Worm (Caenorhabditis elegans) whole organism, L2 larva: ENCODE results near the gene scl-12.

Experiments used
- C34F6.9 ChIP-seq: fragments of 150-350 bp; optimal IDR thresholded peaks from 2 replicates; lab custom pipeline; 2014; ENCODE audit warnings: missing biosample characterization, missing genetic modification characterization
- ZK546.5 ChIP-seq: sonication (generic microtip); optimal IDR thresholded peaks from 2 replicates; lab custom pipeline; 2017; ENCODE audit warnings: missing biosample characterization, missing genetic modification characterization
- alr-1 ChIP-seq: fragments of 150-350 bp; optimal IDR thresholded peaks from 2 replicates; lab custom pipeline; 2014; ENCODE audit warnings: missing biosample characterization, missing genetic modification characterization
- aly-2 ChIP-seq: fragments of 150-350 bp; optimal IDR thresholded peaks from 2 replicates; lab custom pipeline; 2014; ENCODE audit warnings: missing biosample characterization, missing genetic modification characterization
- blmp-1 ChIP-seq: sonication (generic microtip); optimal IDR thresholded peaks from 2 replicates; lab custom pipeline; 2017; ENCODE audit warnings: missing genetic modification characterization, mild to moderate bottlenecking, missing compliant biosample characterization, antibody characterized with exemption, moderate library complexity; ENCODE audit not compliant: insufficient read depth
- crh-2 ChIP-seq: sonication (generic microtip); optimal IDR thresholded peaks from 2 replicates; lab custom pipeline; 2017; ENCODE audit warnings: missing biosample characterization, missing genetic modification characterization
- dmd-4 ChIP-seq: sonication (generic microtip); optimal IDR thresholded peaks from 2 replicates; lab custom pipeline; 2017; ENCODE audit warnings: missing biosample characterization, missing genetic modification characterization
- egl-27 ChIP-seq: sonication (generic microtip); optimal IDR thresholded peaks from 3 replicates; lab custom pipeline; 2017; ENCODE audit warnings: missing biosample characterization, missing genetic modification reagents, missing genetic modification characterization
- elt-1 ChIP-seq: fragments of 150-350 bp; optimal IDR thresholded peaks from 2 replicates; lab custom pipeline; 2014; ENCODE audit warnings: missing biosample characterization, missing genetic modification characterization
- elt-3 ChIP-seq: sonication (generic microtip); optimal IDR thresholded peaks from 2 replicates; lab custom pipeline; 2017; ENCODE audit warnings: missing biosample characterization, missing genetic modification characterization
- fos-1 ChIP-seq: fragments of 150-350 bp; optimal IDR thresholded peaks from 2 replicates; lab custom pipeline; 2014; ENCODE audit warnings: missing biosample characterization, missing genetic modification characterization
- gmeb-1 ChIP-seq: fragments of 150-350 bp; optimal IDR thresholded peaks from 2 replicates; lab custom pipeline; 2014; ENCODE audit warnings: missing biosample characterization, missing genetic modification characterization
- mab-5 ChIP-seq: fragments of 150-350 bp; optimal IDR thresholded peaks from 2 replicates; lab custom pipeline; 2014; ENCODE audit warnings: missing biosample characterization, missing genetic modification characterization
- mbf-1 ChIP-seq: sonication (generic microtip); optimal IDR thresholded peaks from 2 replicates; lab custom pipeline; 2017; ENCODE audit warnings: missing biosample characterization, missing genetic modification characterization
- nhr-10 ChIP-seq: sonication (generic microtip); optimal IDR thresholded peaks from 2 replicates; lab custom pipeline; 2017; ENCODE audit warnings: missing biosample characterization, missing genetic modification characterization
- nhr-11 ChIP-seq: fragments of 150-350 bp; optimal IDR thresholded peaks from 2 replicates; lab custom pipeline; 2014; ENCODE audit warnings: missing biosample characterization, missing genetic modification characterization
- nhr-129 ChIP-seq: fragments of 150-350 bp; optimal IDR thresholded peaks from 2 replicates; lab custom pipeline; 2014; ENCODE audit warnings: missing biosample characterization, missing genetic modification characterization
- nhr-23 ChIP-seq: fragments of 150-350 bp; optimal IDR thresholded peaks from 2 replicates; lab custom pipeline; 2014; ENCODE audit warnings: missing biosample characterization, missing genetic modification reagents, missing genetic modification characterization
- nhr-25 ChIP-seq: fragments of 150-350 bp; sonication (generic microtip); optimal IDR thresholded peaks from 3 replicates; lab custom pipeline; 2014; ENCODE audit warnings: missing biosample characterization, missing genetic modification characterization
- nhr-6 ChIP-seq: fragments of 150-350 bp; optimal IDR thresholded peaks from 2 replicates; lab custom pipeline; 2014; ENCODE audit warnings: missing biosample characterization, missing genetic modification characterization
- nhr-77 ChIP-seq: fragments of 150-350 bp; optimal IDR thresholded peaks from 2 replicates; lab custom pipeline; 2014; ENCODE audit warnings: missing biosample characterization, missing genetic modification characterization
- sem-4 ChIP-seq: fragments of 150-350 bp; optimal IDR thresholded peaks from 2 replicates; lab custom pipeline; 2014; ENCODE audit warnings: missing biosample characterization, missing genetic modification reagents, missing genetic modification characterization
- skn-1 ChIP-seq: sonication (generic microtip); optimal IDR thresholded peaks from 2 replicates; lab custom pipeline; 2017; ENCODE audit warnings: missing biosample characterization, missing genetic modification characterization
- sma-9 ChIP-seq, 2 experiments: fragments of 150-350 bp in 1 of 2; sonication (generic microtip) in 1 of 2; optimal IDR thresholded peaks; 2 replicates each; lab custom pipeline; 2014 to 2016; ENCODE audit warnings: missing genetic modification characterization in 2 of 2, mild to moderate bottlenecking in 1 of 2, missing biosample characterization in 1 of 2, missing compliant biosample characterization in 1 of 2, missing genetic modification reagents in 1 of 2, moderate library complexity in 1 of 2
- snpc-4 ChIP-seq: fragments of 150-350 bp; optimal IDR thresholded peaks from 2 replicates; lab custom pipeline; 2014; ENCODE audit warnings: missing biosample characterization, missing genetic modification characterization
- unc-55 ChIP-seq: fragments of 150-350 bp; sonication (generic microtip); optimal IDR thresholded peaks from 3 replicates; lab custom pipeline; 2014; ENCODE audit warnings: missing biosample characterization, missing genetic modification reagents, missing genetic modification characterization
- unc-62 ChIP-seq: fragments of 150-350 bp; optimal IDR thresholded peaks from 2 replicates; lab custom pipeline; 2014; ENCODE audit warnings: missing biosample characterization, missing genetic modification reagents, missing genetic modification characterization
- ztf-11 ChIP-seq: sonication (generic microtip); optimal IDR thresholded peaks from 2 replicates; lab custom pipeline; 2017; ENCODE audit warnings: missing biosample characterization, missing genetic modification characterization

scl-12 gene

ce11 chrV:3776086-3776589 is 36.3 kb upstream of the scl-12 start, which contains the start of gene cysl-3:
TSS of gene cysl-3 (minus strand) at chrV:3776136.
- TF ChIP-seq mbf-1 (tag; lab: Kevin White, UChicago): no peak
- no peak for TF ChIP-seq snpc-4 (tag; lab: Kevin White, UChicago)
- TF ChIP-seq elt-3: no peak

ce11 chrV:3776946-3777345 is 35.4 kb upstream of the scl-12 start:
- TF ChIP-seq nhr-129 (peak; percentile 16), skn-1 (tag; lab: Kevin White, UChicago) (no peak), gmeb-1 (tag; lab: Kevin White, UChicago) (peak; percentile 49), dmd-4 (tag; lab: Kevin White, UChicago) (no peak), fos-1 (peak; percentile 61), ZK546.5 (tag; lab: Kevin White, UChicago) (no peak), sma-9 (GFP tag; optimal IDR thresholded peaks at IDR 0.05; lab: Kevin White, UChicago) (peak; percentile 31), sma-9 (tag; optimal IDR thresholded peaks at IDR 0.05; lab: Kevin White, UChicago) (no peak)

ce11 chrV:3784167-3784734 is 28.1 kb upstream of the scl-12 start, which contains the start of gene R08F11.1:
TSS of gene R08F11.1 (minus strand) at chrV:3784217.
- no peak for TF ChIP-seq egl-27
- TF ChIP-seq gmeb-1 (tag; lab: Kevin White, UChicago): peak; percentile 15
- TF ChIP-seq fos-1: peak; percentile 26

DNA sequence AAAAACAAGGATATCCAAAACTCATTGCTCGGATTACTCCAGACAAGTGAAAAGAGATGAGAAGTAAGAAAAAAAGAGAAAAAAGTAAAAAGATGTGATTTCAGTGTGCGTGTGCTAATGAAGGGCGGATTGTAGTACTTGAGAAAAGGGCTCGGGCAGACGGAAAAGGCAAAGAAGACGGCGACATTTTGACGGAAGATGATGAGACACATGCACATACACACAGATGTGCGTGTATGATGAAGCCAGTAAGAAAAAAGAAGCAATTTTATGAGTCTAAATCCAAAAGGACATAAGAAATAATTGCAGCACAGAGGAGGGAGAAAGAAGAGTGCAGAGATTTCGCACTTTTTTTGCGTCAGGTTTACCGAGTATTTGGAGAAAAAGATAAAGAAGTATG is 23.9 kb upstream of the scl-12 start:
- TF ChIP-seq C34F6.9: peak; percentile 21
- TF ChIP-seq nhr-129: no peak

- TF ChIP-seq sem-4 (tag; lab: Kevin White, UChicago): no peak
- TF ChIP-seq gmeb-1 (tag; lab: Kevin White, UChicago): no peak
- no peak for TF ChIP-seq blmp-1
- no peak for TF ChIP-seq ztf-11 (tag; lab: Kevin White, UChicago)
- no peak for TF ChIP-seq nhr-23
Observed at ce11 chrV:3789770-3790169, 22.6 kb upstream of the scl-12 start, which contains the start of gene R08F11.7. TSS of gene R08F11.7 (plus strand) at chrV:3790070.

- TF ChIP-seq alr-1 (tag; lab: Kevin White, UChicago): no peak
- TF ChIP-seq nhr-25 (tag; lab: Kevin White, UChicago): no peak
- no peak for TF ChIP-seq sem-4 (tag; lab: Kevin White, UChicago)
- TF ChIP-seq nhr-6: no peak
- no peak for TF ChIP-seq unc-62 (GFP tag; lab: Kevin White, UChicago)
- no peak for TF ChIP-seq unc-55
- no peak for TF ChIP-seq sma-9 (GFP tag; optimal IDR thresholded peaks at IDR 0.05; lab: Kevin White, UChicago)
- TF ChIP-seq sma-9 (tag; optimal IDR thresholded peaks at IDR 0.05; lab: Kevin White, UChicago): no peak
Observed at ce11 chrV:3790424-3790823, 22.0 kb upstream of the scl-12 start.

DNA sequence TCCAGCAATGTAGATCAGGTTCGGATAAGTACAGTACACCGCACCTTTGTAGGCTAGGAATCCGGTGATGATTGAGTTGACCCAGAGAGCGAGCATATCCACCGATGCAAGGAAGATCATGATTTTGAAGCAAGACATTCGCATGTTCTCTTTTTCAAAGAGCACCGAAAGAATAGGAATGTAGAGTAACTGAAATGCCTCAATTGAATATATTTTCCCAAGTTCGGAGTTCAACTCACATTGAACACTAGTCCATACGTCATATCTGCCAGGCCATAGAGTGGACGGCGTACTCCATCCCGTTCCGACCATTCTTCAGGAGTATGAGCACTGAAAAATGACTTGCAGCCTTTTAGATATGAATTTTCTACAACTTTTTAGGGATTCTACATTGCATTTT is 12.7 kb upstream of the scl-12 start:
- TF ChIP-seq alr-1 (tag; lab: Kevin White, UChicago): no peak
- no peak for TF ChIP-seq nhr-10 (tag; lab: Kevin White, UChicago)

ce11 chrV:3800378-3800777 is 12.0 kb upstream of the scl-12 start, which contains the start of gene srt-30:
TSS of gene srt-30 (minus strand) at chrV:3800478.
- TF ChIP-seq sma-9 (GFP tag; optimal IDR thresholded peaks at IDR 0.05; lab: Kevin White, UChicago) (no peak), sma-9 (tag; optimal IDR thresholded peaks at IDR 0.05; lab: Kevin White, UChicago) (no peak), gmeb-1 (tag; lab: Kevin White, UChicago) (no peak), nhr-6 (no peak), elt-3 (no peak), nhr-77 (tag; lab: Kevin White, UChicago) (no peak), nhr-129 (no peak), crh-2 (tag; lab: Kevin White, UChicago) (no peak), nhr-23 (no peak), elt-1 (tag; lab: Kevin White, UChicago) (no peak), mab-5 (no peak), nhr-11 (tag; lab: Kevin White, UChicago) (no peak), aly-2 (tag; lab: Kevin White, UChicago) (no peak), nhr-10 (tag; lab: Kevin White, UChicago) (no peak), skn-1 (tag; lab: Kevin White, UChicago) (no peak), snpc-4 (tag; lab: Kevin White, UChicago) (no peak)
